Worm (Caenorhabditis elegans): ENCODE measurements around the gene T28C12.2.

DNA sequence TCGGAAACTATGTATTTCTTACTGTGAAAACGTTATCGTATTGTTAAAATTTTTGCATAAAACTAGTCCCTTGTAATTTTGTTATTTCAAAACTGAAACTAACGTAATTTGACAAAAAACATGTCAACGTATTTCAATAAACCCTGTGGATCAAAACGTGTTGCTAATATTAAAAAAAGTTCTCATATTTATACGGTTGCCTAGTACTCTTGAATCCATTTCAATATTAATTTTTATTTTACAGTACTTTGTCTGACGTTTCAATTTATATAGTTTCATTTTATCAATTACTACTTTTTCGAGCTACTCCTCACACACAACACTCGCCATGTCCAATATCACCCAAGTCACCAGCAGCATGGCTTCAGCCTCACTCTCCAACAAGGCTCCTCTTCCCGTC is 25.5 kb upstream of the T28C12.2 start, which contains the start of gene sago-1:
- TF ChIP-seq lin-11 (tag; optimal IDR thresholded peaks at IDR 0.05) (no peak), T23F11.4 (GFP tag; optimal IDR thresholded peaks at IDR 0.05) (no peak), unc-42 (tag; optimal IDR thresholded peaks at IDR 0.05) (no peak), ceh-48 (tag; optimal IDR thresholded peaks at IDR 0.05) (no peak), fkh-6 (tag; optimal IDR thresholded peaks at IDR 0.05) (no peak), ceh-34 (tag; optimal IDR thresholded peaks at IDR 0.05) (no peak), ceh-18 (tag; optimal IDR thresholded peaks at IDR 0.05) (no peak), mec-3 (tag; optimal IDR thresholded peaks at IDR 0.05; ENCODE audit: borderline replicate concordance) (no peak), ahr-1 (tag; optimal IDR thresholded peaks at IDR 0.05) (no peak)
